Worm (Caenorhabditis elegans) whole organism, L3 larva: ENCODE results near the gene lgc-27.
A peak's percentile ranks its signal among the peaks of the same experiment; 100 is the strongest.

Experiments
- R02D3.7 ChIP-seq: fragments of 150-350 bp; optimal IDR thresholded peaks from 2 replicates; lab custom pipeline; 2014; ENCODE audit warnings: missing biosample characterization, missing genetic modification characterization
- ceh-16 ChIP-seq: sonication (generic microtip); optimal IDR thresholded peaks from 2 replicates; lab custom pipeline; 2017; ENCODE audit warnings: missing biosample characterization, missing genetic modification characterization
- ceh-28 ChIP-seq: fragments of 150-350 bp; optimal IDR thresholded peaks from 2 replicates; lab custom pipeline; 2014; ENCODE audit warnings: missing biosample characterization, missing genetic modification reagents, missing genetic modification characterization
- ceh-9 ChIP-seq: sonication (generic microtip); optimal IDR thresholded peaks from 2 replicates; lab custom pipeline; 2018; ENCODE audit warnings: missing biosample characterization, missing genetic modification characterization
- daf-12 ChIP-seq: fragments of 150-350 bp; optimal IDR thresholded peaks from 2 replicates; lab custom pipeline; 2014; ENCODE audit warnings: missing biosample characterization, missing genetic modification reagents, missing genetic modification characterization
- egl-5 ChIP-seq: fragments of 150-350 bp; optimal IDR thresholded peaks from 2 replicates; lab custom pipeline; 2017; ENCODE audit warnings: missing biosample characterization, missing genetic modification reagents, missing genetic modification characterization, inconsistent platforms
- elt-2 ChIP-seq: sonication (generic microtip); optimal IDR thresholded peaks from 2 replicates; lab custom pipeline; 2016; ENCODE audit warnings: missing genetic modification reagents, mild to moderate bottlenecking, missing genetic modification characterization, missing compliant biosample characterization
- fkh-10 ChIP-seq: sonication (generic microtip); optimal IDR thresholded peaks from 2 replicates; lab custom pipeline; 2017; ENCODE audit warnings: missing biosample characterization, missing genetic modification reagents, missing genetic modification characterization
- fos-1 ChIP-seq: fragments of 150-350 bp; optimal IDR thresholded peaks from 2 replicates; lab custom pipeline; 2014; ENCODE audit warnings: missing biosample characterization, missing genetic modification characterization
- hmg-11 ChIP-seq: sonication (generic microtip); optimal IDR thresholded peaks from 2 replicates; lab custom pipeline; 2016; ENCODE audit warnings: missing genetic modification characterization, missing compliant biosample characterization
- lin-15B ChIP-seq: fragments of 150-350 bp; optimal IDR thresholded peaks from 2 replicates; lab custom pipeline; 2014; ENCODE audit warnings: missing biosample characterization, missing genetic modification characterization
- lin-39 ChIP-seq: fragments of 150-350 bp; optimal IDR thresholded peaks from 2 replicates; lab custom pipeline; 2018; ENCODE audit warnings: missing biosample characterization, missing genetic modification reagents, missing genetic modification characterization
- lsy-12 ChIP-seq: sonication (generic microtip); optimal IDR thresholded peaks from 2 replicates; lab custom pipeline; 2016; ENCODE audit warnings: mild to moderate bottlenecking, missing genetic modification characterization, missing compliant biosample characterization
- mdl-1 ChIP-seq: fragments of 150-350 bp; optimal IDR thresholded peaks from 2 replicates; lab custom pipeline; 2014; ENCODE audit warnings: missing biosample characterization, missing genetic modification characterization
- mml-1 ChIP-seq: fragments of 150-350 bp; sonication (generic microtip); optimal IDR thresholded peaks from 3 replicates; lab custom pipeline; 2014; ENCODE audit warnings: missing biosample characterization, missing genetic modification characterization
- nfya-1 ChIP-seq: sonication (generic microtip); optimal IDR thresholded peaks from 2 replicates; lab custom pipeline; 2017; ENCODE audit warnings: missing genetic modification characterization, mild to moderate bottlenecking, missing compliant biosample characterization, antibody characterized with exemption, moderate library complexity; ENCODE audit not compliant: insufficient read depth
- nhr-11 ChIP-seq: fragments of 150-350 bp; optimal IDR thresholded peaks from 2 replicates; lab custom pipeline; 2014; ENCODE audit warnings: missing biosample characterization, missing genetic modification characterization
- nhr-12 ChIP-seq: fragments of 150-350 bp; optimal IDR thresholded peaks from 2 replicates; lab custom pipeline; 2014; ENCODE audit warnings: missing biosample characterization, missing genetic modification characterization
- nhr-23 ChIP-seq: fragments of 150-350 bp; optimal IDR thresholded peaks from 2 replicates; lab custom pipeline; 2014; ENCODE audit warnings: missing biosample characterization, missing genetic modification reagents, missing genetic modification characterization
- nhr-237 ChIP-seq: fragments of 150-350 bp; optimal IDR thresholded peaks from 2 replicates; lab custom pipeline; 2014; ENCODE audit warnings: missing biosample characterization, missing genetic modification characterization
- nhr-25 ChIP-seq: sonication (generic microtip); optimal IDR thresholded peaks from 2 replicates; lab custom pipeline; 2017; ENCODE audit warnings: missing biosample characterization, missing genetic modification characterization
- nhr-28 ChIP-seq: fragments of 150-350 bp; optimal IDR thresholded peaks from 2 replicates; lab custom pipeline; 2014; ENCODE audit warnings: missing biosample characterization, missing genetic modification characterization
- nhr-43 ChIP-seq: sonication (generic microtip); optimal IDR thresholded peaks from 2 replicates; lab custom pipeline; 2016; ENCODE audit warnings: mild to moderate bottlenecking, missing genetic modification characterization, missing compliant biosample characterization; ENCODE audit not compliant: poor library complexity, severe bottlenecking
- nhr-67 ChIP-seq: fragments of 150-350 bp; optimal IDR thresholded peaks from 2 replicates; lab custom pipeline; 2014; ENCODE audit warnings: missing biosample characterization, missing genetic modification characterization
- nhr-76 ChIP-seq: fragments of 150-350 bp; sonication (generic microtip); optimal IDR thresholded peaks from 5 replicates; lab custom pipeline; 2014; ENCODE audit warnings: missing biosample characterization, missing genetic modification characterization
- pha-4 ChIP-seq: fragments of 150-350 bp; optimal IDR thresholded peaks from 2 replicates; lab custom pipeline; 2014; ENCODE audit warnings: missing biosample characterization, missing genetic modification reagents, missing genetic modification characterization
- pqm-1 ChIP-seq: fragments of 150-350 bp; optimal IDR thresholded peaks from 2 replicates; lab custom pipeline; 2017; ENCODE audit warnings: missing biosample characterization, missing genetic modification characterization, inconsistent platforms
- skn-1 ChIP-seq: fragments of 150-350 bp; optimal IDR thresholded peaks from 2 replicates; lab custom pipeline; 2014; ENCODE audit warnings: missing biosample characterization, missing genetic modification characterization
- snpc-4 ChIP-seq: fragments of 150-350 bp; optimal IDR thresholded peaks from 2 replicates; lab custom pipeline; 2014; ENCODE audit warnings: missing biosample characterization, missing genetic modification characterization
- tbx-2 ChIP-seq: sonication (generic microtip); optimal IDR thresholded peaks from 2 replicates; lab custom pipeline; 2016; ENCODE audit warnings: mild to moderate bottlenecking, missing genetic modification characterization, missing compliant biosample characterization
- unc-39 ChIP-seq: sonication (generic microtip); optimal IDR thresholded peaks from 4 replicates; lab custom pipeline; 2017; ENCODE audit warnings: missing biosample characterization, missing genetic modification characterization
- unc-62 ChIP-seq: fragments of 150-350 bp; sonication (generic microtip); optimal IDR thresholded peaks from 4 replicates; lab custom pipeline; 2014; ENCODE audit warnings: missing biosample characterization, missing genetic modification reagents, missing genetic modification characterization
- ztf-11 ChIP-seq: fragments of 150-350 bp; optimal IDR thresholded peaks from 2 replicates; lab custom pipeline; 2014; ENCODE audit warnings: missing biosample characterization, missing genetic modification characterization

lgc-27 gene

ce11 chrII:4693129-4693528 lies 44.2 kb downstream of the lgc-27 start, which contains the start of gene F10G7.5:
Gene F10G7.5, plus strand, starts transcription at chrII:4693414.
- TF ChIP-seq elt-2 (tag; lab: Kevin White, UChicago) (peak; percentile 58), nfya-1 (peak; percentile 31), ztf-11 (tag; lab: Kevin White, UChicago) (no peak), fos-1 (tag; lab: Kevin White, UChicago) (no peak), nhr-67 (tag; lab: Kevin White, UChicago) (no peak)
- TF ChIP-seq, all 47 proteins: peak for 2

DNA sequence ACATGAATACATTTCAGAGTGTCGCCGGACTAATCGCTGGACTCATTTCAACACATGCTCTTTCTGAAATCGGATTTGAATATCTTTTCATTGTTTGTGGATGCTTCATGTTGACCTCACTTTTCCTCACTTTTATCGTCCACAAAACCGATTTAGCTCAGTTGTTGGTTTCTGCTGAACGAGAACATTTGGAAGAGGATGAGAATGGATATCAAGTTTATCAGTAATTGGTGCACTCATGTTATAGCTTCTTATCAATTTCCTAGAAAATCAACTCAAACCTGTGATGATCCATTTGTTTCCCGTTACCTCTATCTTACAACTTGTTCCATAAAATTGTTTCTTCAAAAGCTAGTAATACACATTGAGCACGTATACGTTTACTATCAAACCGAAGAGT lies 47.2 kb downstream of the lgc-27 start:
- TF ChIP-seq nhr-12 (tag; lab: Kevin White, UChicago) (no peak), nhr-43 (tag; lab: Kevin White, UChicago) (peak; percentile 12), nhr-11 (tag; lab: Kevin White, UChicago) (no peak), nhr-237 (no peak), daf-12 (tag; lab: Kevin White, UChicago) (no peak), unc-39 (tag; lab: Kevin White, UChicago) (no peak), nhr-76 (tag; lab: Kevin White, UChicago) (no peak), pqm-1 (tag; lab: Kevin White, UChicago) (no peak)

- TF ChIP-seq ceh-9 (tag; lab: Kevin White, UChicago) (no peak), egl-5 (tag; lab: Kevin White, UChicago) (peak; percentile 24), ceh-16 (no peak), nfya-1 (peak; percentile 96), ztf-11 (tag; lab: Kevin White, UChicago) (no peak), lsy-12 (peak; percentile 69), nhr-25 (tag; lab: Kevin White, UChicago) (peak; percentile 78), lin-39 (tag; lab: Kevin White, UChicago) (peak; percentile 68), pha-4 (tag; lab: Kevin White, UChicago) (peak; percentile 87), nhr-23 (peak; percentile 87), nhr-43 (tag; lab: Kevin White, UChicago) (peak; percentile 72), pqm-1 (tag; lab: Kevin White, UChicago) (peak; percentile 22), hmg-11 (tag; lab: Kevin White, UChicago) (no peak), ceh-28 (tag; lab: Kevin White, UChicago) (peak; percentile 11), skn-1 (tag; lab: Kevin White, UChicago) (peak; percentile 99), elt-2 (tag; lab: Kevin White, UChicago) (peak; percentile 41), fkh-10 (GFP tag; lab: Kevin White, UChicago) (peak; percentile 2), nhr-28 (no peak), mml-1 (tag; lab: Kevin White, UChicago) (no peak), lin-15B (tag; lab: Kevin White, UChicago) (peak; percentile 87), unc-62 (GFP tag; lab: Kevin White, UChicago) (no peak), snpc-4 (tag; lab: Kevin White, UChicago) (peak; percentile 49), mdl-1 (no peak), R02D3.7 (peak; percentile 43)
Observed at ce11 chrII:4698266-4698771, 49.4 kb downstream of the lgc-27 start, which contains the start of the genes rpn-5 and scc-1. Gene rpn-5, minus strand, starts transcription at chrII:4698427. Gene scc-1, plus strand, starts transcription at chrII:4698721.

DNA sequence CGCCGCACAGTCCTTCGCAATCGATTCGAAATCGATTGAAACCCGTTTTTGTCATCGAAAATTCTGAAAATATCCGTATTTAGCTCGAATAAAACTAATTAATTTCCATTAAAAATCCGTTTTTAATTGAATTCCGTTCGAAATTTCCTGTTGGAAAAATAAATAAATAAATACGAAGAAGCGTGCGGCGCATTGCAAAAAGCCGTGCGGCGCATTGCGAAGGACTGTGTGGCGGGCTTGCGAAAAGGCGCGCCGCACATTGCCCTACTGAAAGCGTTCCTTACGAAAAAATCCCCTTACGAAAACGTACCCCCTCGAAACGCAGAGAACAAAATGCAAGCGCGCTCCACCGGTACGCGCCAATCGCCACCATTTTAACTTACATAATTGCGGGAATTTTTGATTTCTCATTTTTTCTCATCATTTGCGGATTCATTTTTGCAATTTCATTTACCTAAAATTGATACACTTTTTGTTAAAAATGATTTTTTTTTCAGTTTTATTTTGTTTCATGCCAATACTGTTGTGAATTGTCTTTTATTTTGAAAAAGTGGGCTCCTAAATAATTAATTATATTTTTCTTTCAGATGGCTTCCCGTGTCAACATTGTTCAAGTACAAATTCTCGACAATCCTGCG lies 52.7 kb downstream of the lgc-27 start, which contains the start of gene unc-85:
unc-85 (plus strand) TSS at position 588 of the 638 bp plus-strand sequence.
- TF ChIP-seq nhr-43 (tag; lab: Kevin White, UChicago), result peak; percentile 46
- peak; percentile 67 for TF ChIP-seq elt-2 (tag; lab: Kevin White, UChicago)
- peak; percentile 80 for TF ChIP-seq lin-15B (tag; lab: Kevin White, UChicago)
- peak; percentile 33 for TF ChIP-seq snpc-4 (tag; lab: Kevin White, UChicago)
- peak; percentile 51 for TF ChIP-seq pha-4 (tag; lab: Kevin White, UChicago)
- peak; percentile 21 for TF ChIP-seq nhr-23
- TF ChIP-seq hmg-11 (tag; lab: Kevin White, UChicago), result peak; percentile 48
- peak; percentile 24 for TF ChIP-seq lin-39 (tag; lab: Kevin White, UChicago)
- peak; percentile 63 for TF ChIP-seq ceh-28 (tag; lab: Kevin White, UChicago)
- TF ChIP-seq nfya-1, result peak; percentile 78
- TF ChIP-seq tbx-2 (tag; lab: Kevin White, UChicago), result peak; percentile 32
- TF ChIP-seq nhr-25 (tag; lab: Kevin White, UChicago), result peak; percentile 45
- TF ChIP-seq R02D3.7, result peak; percentile 62
- peak; percentile 94 for TF ChIP-seq lsy-12
